Worm (Caenorhabditis elegans) whole organism, L3 larva: ENCODE measurements around the gene T16G1.9.

Experiments used
- R02D3.7 ChIP-seq: fragments of 150-350 bp; optimal IDR thresholded peaks from 2 replicates; lab custom pipeline; 2014; ENCODE audit warnings: missing biosample characterization, missing genetic modification characterization
- ZK546.5 ChIP-seq: sonication (generic microtip); optimal IDR thresholded peaks from 2 replicates; lab custom pipeline; 2017; ENCODE audit warnings: missing biosample characterization, missing genetic modification characterization
- ama-1 ChIP-seq: fragments of 150-350 bp; optimal IDR thresholded peaks from 2 replicates; lab custom pipeline; 2018
- ceh-9 ChIP-seq: sonication (generic microtip); optimal IDR thresholded peaks from 2 replicates; lab custom pipeline; 2018; ENCODE audit warnings: missing biosample characterization, missing genetic modification characterization
- egl-27 ChIP-seq: sonication (generic microtip); optimal IDR thresholded peaks from 4 replicates; lab custom pipeline; 2017; ENCODE audit warnings: missing biosample characterization, missing genetic modification reagents, missing genetic modification characterization
- elt-2 ChIP-seq: sonication (generic microtip); optimal IDR thresholded peaks from 2 replicates; lab custom pipeline; 2016; ENCODE audit warnings: missing genetic modification reagents, mild to moderate bottlenecking, missing genetic modification characterization, missing compliant biosample characterization
- hmg-11 ChIP-seq: sonication (generic microtip); optimal IDR thresholded peaks from 2 replicates; lab custom pipeline; 2016; ENCODE audit warnings: missing genetic modification characterization, missing compliant biosample characterization
- lin-39 ChIP-seq: fragments of 150-350 bp; optimal IDR thresholded peaks from 2 replicates; lab custom pipeline; 2018; ENCODE audit warnings: missing biosample characterization, missing genetic modification reagents, missing genetic modification characterization
- nhr-12 ChIP-seq: fragments of 150-350 bp; optimal IDR thresholded peaks from 2 replicates; lab custom pipeline; 2014; ENCODE audit warnings: missing biosample characterization, missing genetic modification characterization
- nhr-28 ChIP-seq: fragments of 150-350 bp; optimal IDR thresholded peaks from 2 replicates; lab custom pipeline; 2014; ENCODE audit warnings: missing biosample characterization, missing genetic modification characterization
- nhr-76 ChIP-seq: fragments of 150-350 bp; sonication (generic microtip); optimal IDR thresholded peaks from 5 replicates; lab custom pipeline; 2014; ENCODE audit warnings: missing biosample characterization, missing genetic modification characterization
- pha-4 ChIP-seq: fragments of 150-350 bp; optimal IDR thresholded peaks from 2 replicates; lab custom pipeline; 2014; ENCODE audit warnings: missing biosample characterization, missing genetic modification reagents, missing genetic modification characterization
- sea-2 ChIP-seq: fragments of 150-350 bp; sonication (generic microtip); optimal IDR thresholded peaks from 4 replicates; lab custom pipeline; 2014; ENCODE audit warnings: missing biosample characterization, missing genetic modification reagents, missing genetic modification characterization
- unc-62 ChIP-seq: fragments of 150-350 bp; sonication (generic microtip); optimal IDR thresholded peaks from 4 replicates; lab custom pipeline; 2014; ENCODE audit warnings: missing biosample characterization, missing genetic modification reagents, missing genetic modification characterization

ce11 chrV:12970575-12971160 lies 20.0 kb upstream of the T16G1.9 start, which contains the start of gene pnn-1:
- TF ChIP-seq ZK546.5 (tag; lab: Kevin White, UChicago) (no peak), sea-2 (GFP tag; lab: Kevin White, UChicago) (no peak), nhr-28 (tag; lab: Kevin White, UChicago) (no peak), nhr-12 (tag; lab: Kevin White, UChicago) (no peak), ceh-9 (tag; lab: Kevin White, UChicago) (no peak), elt-2 (tag; lab: Kevin White, UChicago) (no peak), ama-1 (lab: Kevin White, UChicago) (no peak), lin-39 (tag; lab: Kevin White, UChicago) (no peak), pha-4 (tag; lab: Kevin White, UChicago) (peak; percentile 59), hmg-11 (tag; lab: Kevin White, UChicago) (peak; percentile 48), unc-62 (GFP tag; lab: Kevin White, UChicago) (no peak), egl-27 (tag; lab: Kevin White, UChicago) (no peak), nhr-76 (no peak), R02D3.7 (tag; lab: Kevin White, UChicago) (no peak)
